Worm (Caenorhabditis elegans) whole organism, L2 larva: ENCODE data around the gene C06H5.11.

Experiments used
- F13H6.1 ChIP-seq: sonication (generic microtip); optimal IDR thresholded peaks from 2 replicates; lab custom pipeline; 2016; ENCODE audit warnings: missing genetic modification characterization, missing compliant biosample characterization
- ama-1 ChIP-seq: fragments of 150-350 bp; optimal IDR thresholded peaks from 2 replicates; lab custom pipeline; 2018; ENCODE audit warnings: inconsistent platforms
- elt-1 ChIP-seq: fragments of 150-350 bp; optimal IDR thresholded peaks from 2 replicates; lab custom pipeline; 2014; ENCODE audit warnings: missing biosample characterization, missing genetic modification characterization
- unc-62 ChIP-seq: fragments of 150-350 bp; optimal IDR thresholded peaks from 2 replicates; lab custom pipeline; 2014; ENCODE audit warnings: missing biosample characterization, missing genetic modification reagents, missing genetic modification characterization

ce11 chrV:17905765-17906164 lies 11.9 kb upstream of the C06H5.11 start:
- TF ChIP-seq unc-62 = no peak
- no peak for TF ChIP-seq ama-1 (lab: Kevin White, UChicago)
- no peak for TF ChIP-seq elt-1 (tag; lab: Kevin White, UChicago)
- TF ChIP-seq F13H6.1 (tag; lab: Kevin White, UChicago) = no peak
